Worm (Caenorhabditis elegans) whole organism, early embryonic: Measurements from ENCODE around the gene F08F3.10.

Experiments used
- B0310.2 ChIP-seq: sonication (generic microtip); optimal IDR thresholded peaks from 2 replicates; lab custom pipeline; 2016; ENCODE audit warnings: mild to moderate bottlenecking, missing genetic modification characterization, missing compliant biosample characterization
- F13C5.2 ChIP-seq: sonication (generic microtip); optimal IDR thresholded peaks from 2 replicates; lab custom pipeline; 2017; ENCODE audit warnings: mild to moderate bottlenecking, missing genetic modification characterization, inconsistent platforms, missing compliant biosample characterization
- aly-1 ChIP-seq: sonication (generic microtip); optimal IDR thresholded peaks from 2 replicates; lab custom pipeline; 2016; ENCODE audit warnings: missing genetic modification characterization, missing compliant biosample characterization
- ama-1 ChIP-seq: fragments of 150-350 bp; optimal IDR thresholded peaks from 2 replicates; lab custom pipeline; 2014
- ceh-13 ChIP-seq: fragments of 200-800 bp; sonication (Bioruptor generic); optimal IDR thresholded peaks from 2 replicates; lab custom pipeline; 2018; ENCODE audit warnings: mild to moderate bottlenecking, missing genetic modification characterization, missing compliant biosample characterization
- ceh-36 ChIP-seq: sonication (generic microtip); optimal IDR thresholded peaks from 2 replicates; lab custom pipeline; 2016; ENCODE audit warnings: missing genetic modification characterization, inconsistent platforms, missing compliant biosample characterization
- ets-7 ChIP-seq: sonication (generic microtip); optimal IDR thresholded peaks from 2 replicates; lab custom pipeline; 2016; ENCODE audit warnings: missing genotype, missing genetic modification characterization, missing compliant biosample characterization
- flt-1 ChIP-seq: fragments of 200-800 bp; sonication (Bioruptor generic); IDR thresholded peaks from 2 replicates; pipeline ENCODE4 v1.3.6; 2022; ENCODE audit warnings: missing genetic modification characterization, missing compliant biosample characterization
- hmbx-1 ChIP-seq: sonication (generic microtip); optimal IDR thresholded peaks from 2 replicates; lab custom pipeline; 2016; ENCODE audit warnings: mild to moderate bottlenecking, missing genetic modification characterization, missing compliant biosample characterization
- hmg-4 ChIP-seq: fragments of 200-800 bp; sonication (Bioruptor generic); optimal IDR thresholded peaks from 2 replicates; lab custom pipeline; 2018; ENCODE audit warnings: mild to moderate bottlenecking, missing genetic modification characterization, missing compliant biosample characterization
- hnd-1 ChIP-seq: sonication (generic microtip); optimal IDR thresholded peaks from 2 replicates; lab custom pipeline; 2016; ENCODE audit warnings: missing genetic modification characterization, missing compliant biosample characterization
- pes-1 ChIP-seq: fragments of 200-800 bp; sonication (Bioruptor generic); IDR thresholded peaks from 2 replicates; pipeline ENCODE4 v1.3.6; 2022; ENCODE audit warnings: missing genetic modification reagents, missing genetic modification characterization, missing compliant biosample characterization
- scrt-1 ChIP-seq: fragments of 200-800 bp; sonication (Bioruptor generic); IDR thresholded peaks from 2 replicates; pipeline ENCODE4 v1.3.6; 2022; ENCODE audit warnings: missing genetic modification characterization, missing compliant biosample characterization
- sea-1 ChIP-seq: fragments of 200-800 bp; sonication (Bioruptor generic); conservative IDR thresholded peaks from 2 replicates; pipeline ENCODE4 v1.3.6; 2022; ENCODE audit warnings: missing genetic modification characterization, missing compliant biosample characterization
- tbx-11 ChIP-seq: fragments of 200-800 bp; sonication (Bioruptor generic); IDR thresholded peaks from 2 replicates; pipeline ENCODE4 v1.3.6; 2022; ENCODE audit warnings: missing genetic modification characterization, missing compliant biosample characterization
- tbx-37 ChIP-seq: fragments of 200-800 bp; sonication (Bioruptor generic); conservative IDR thresholded peaks from 2 replicates; pipeline ENCODE4 v1.3.6; 2022; ENCODE audit warnings: missing genetic modification reagents, missing genetic modification characterization, missing compliant biosample characterization
- tra-4 ChIP-seq: sonication (generic microtip); optimal IDR thresholded peaks from 2 replicates; lab custom pipeline; 2017; ENCODE audit warnings: missing genetic modification characterization, missing compliant biosample characterization

The F08F3.10 gene

ce11 chrV:5453615-5454014, 40.5 kb downstream of the F08F3.10 start, which contains the start of gene glc-3:
Gene glc-3, minus strand, starts transcription at chrV:5453715.
- TF ChIP-seq ama-1 (no peak), hmg-4 (no peak), F13C5.2 (tag; lab: Kevin White, UChicago) (no peak), scrt-1 (no peak), sea-1 (GFP tag; lab: Robert Waterston, UW) (no peak), tbx-11 (no peak), ceh-13 (no peak), flt-1 (GFP tag; lab: Robert Waterston, UW) (no peak), ets-7 (tag; lab: Kevin White, UChicago) (no peak), pes-1 (no peak), hnd-1 (no peak), hmbx-1 (tag; lab: Kevin White, UChicago) (no peak), tra-4 (tag; lab: Kevin White, UChicago) (no peak), aly-1 (no peak), tbx-37 (GFP tag; lab: Robert Waterston, UW) (no peak), ceh-36 (no peak), B0310.2 (no peak)

- TF ChIP-seq tbx-37 (GFP tag; lab: Robert Waterston, UW): no peak
- TF ChIP-seq F13C5.2 (tag; lab: Kevin White, UChicago): no peak
- no peak for TF ChIP-seq hmg-4
- TF ChIP-seq flt-1 (GFP tag; lab: Robert Waterston, UW): no peak
- no peak for TF ChIP-seq pes-1
- no peak for TF ChIP-seq B0310.2
- no peak for TF ChIP-seq ama-1
- TF ChIP-seq hmbx-1 (tag; lab: Kevin White, UChicago): no peak
- no peak for TF ChIP-seq tra-4 (tag; lab: Kevin White, UChicago)
- no peak for TF ChIP-seq ceh-13
- TF ChIP-seq scrt-1: no peak
- no peak for TF ChIP-seq ceh-36
- no peak for TF ChIP-seq aly-1
- no peak for TF ChIP-seq ets-7 (tag; lab: Kevin White, UChicago)
- TF ChIP-seq sea-1 (GFP tag; lab: Robert Waterston, UW): no peak
- TF ChIP-seq tbx-11: no peak
- no peak for TF ChIP-seq hnd-1
These were observed 41.8 kb downstream of the F08F3.10 start for ce11 chrV:5454955-5455354.

- no peak for TF ChIP-seq F13C5.2 (tag; lab: Kevin White, UChicago)
- no peak for TF ChIP-seq sea-1 (GFP tag; lab: Robert Waterston, UW)
- no peak for TF ChIP-seq tbx-11
- no peak for TF ChIP-seq pes-1
- TF ChIP-seq flt-1 (GFP tag; lab: Robert Waterston, UW): no peak
- no peak for TF ChIP-seq ama-1
- TF ChIP-seq hmg-4: no peak
- no peak for TF ChIP-seq tra-4 (tag; lab: Kevin White, UChicago)
- TF ChIP-seq hnd-1: no peak
- TF ChIP-seq ceh-36: no peak
- TF ChIP-seq tbx-37 (GFP tag; lab: Robert Waterston, UW): no peak
- no peak for TF ChIP-seq B0310.2
- TF ChIP-seq scrt-1: no peak
- no peak for TF ChIP-seq aly-1
- no peak for TF ChIP-seq ets-7 (tag; lab: Kevin White, UChicago)
- no peak for TF ChIP-seq ceh-13
- TF ChIP-seq hmbx-1 (tag; lab: Kevin White, UChicago): no peak
These were observed 46.7 kb downstream of the F08F3.10 start, which contains the start of gene ZC317.2 for ce11 chrV:5459806-5460205. Gene ZC317.2, plus strand, starts transcription at chrV:5460106.

- no peak for TF ChIP-seq B0310.2
- TF ChIP-seq ama-1: no peak
- no peak for TF ChIP-seq tra-4 (tag; lab: Kevin White, UChicago)
- TF ChIP-seq flt-1 (GFP tag; lab: Robert Waterston, UW): no peak
- no peak for TF ChIP-seq F13C5.2 (tag; lab: Kevin White, UChicago)
- no peak for TF ChIP-seq ets-7 (tag; lab: Kevin White, UChicago)
These were observed 49.7 kb downstream of the F08F3.10 start, which contains the start of gene srg-67 for ce11 chrV:5462894-5463293. Gene srg-67, minus strand, starts transcription at chrV:5462994.
